Worm (Caenorhabditis elegans) whole organism, L4/young adult: ENCODE measurements around the gene aqp-4.

Source experiments
- W03F9.2 ChIP-seq: fragments of 150-350 bp; optimal IDR thresholded peaks from 2 replicates; lab custom pipeline; 2014; ENCODE audit warnings: missing biosample characterization, missing genetic modification characterization
- dao-5 ChIP-seq: sonication (generic microtip); optimal IDR thresholded peaks from 2 replicates; lab custom pipeline; 2016; ENCODE audit warnings: missing genotype, missing genetic modification characterization, moderate library complexity, missing compliant biosample characterization
- him-1 ChIP-seq: sonication (generic microtip); optimal IDR thresholded peaks from 2 replicates; lab custom pipeline; 2016; ENCODE audit warnings: missing genotype, missing genetic modification reagents, missing genetic modification characterization, missing compliant biosample characterization

DNA sequence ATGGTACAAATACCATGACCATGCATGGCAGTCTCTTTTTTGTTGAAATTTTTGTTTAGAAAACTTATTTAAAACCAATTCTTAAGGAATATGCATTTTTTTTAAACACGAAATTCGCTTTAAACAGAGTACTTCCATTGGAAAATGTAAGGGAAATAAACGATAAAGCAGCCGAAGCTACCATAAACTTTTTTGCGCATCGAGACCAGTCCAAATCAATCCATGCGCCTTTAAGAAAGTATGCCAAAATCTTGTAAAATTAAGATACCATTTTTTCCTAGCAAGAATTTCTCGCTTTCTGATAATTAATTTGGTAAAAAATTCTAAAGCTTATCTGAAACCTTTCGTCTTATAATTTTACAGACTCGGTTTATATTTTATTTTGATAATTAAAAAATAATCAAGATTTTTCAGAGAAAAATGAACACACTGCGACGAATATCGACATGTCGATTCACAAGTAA is 44.7 kb upstream of the aqp-4 start, which contains the start of gene ZK287.7:
- no peak for TF ChIP-seq dao-5
- no peak for TF ChIP-seq W03F9.2
- no peak for TF ChIP-seq him-1 (tag; lab: Kevin White, UChicago)
